Worm (Caenorhabditis elegans): Measurements from ENCODE around the gene Y54G2A.15.

Gene Y54G2A.15

ce11 chrIV:2843882-2844281 lies at the start of gene Y54G2A.15:
Gene Y54G2A.15 (minus strand): TSS chrIV:2843982.
- no peak for TF ChIP-seq unc-42 (tag; optimal IDR thresholded peaks at IDR 0.05)
- TF ChIP-seq unc-86 (tag; optimal IDR thresholded peaks at IDR 0.05): no peak
- TF ChIP-seq ceh-31 (tag; optimal IDR thresholded peaks at IDR 0.05): no peak
- TF ChIP-seq ceh-30 (tag; optimal IDR thresholded peaks at IDR 0.05): no peak
- TF ChIP-seq madf-2 (tag; optimal IDR thresholded peaks at IDR 0.05): no peak
- TF ChIP-seq hlh-8 (tag; optimal IDR thresholded peaks at IDR 0.05): no peak
- no peak for TF ChIP-seq nhr-232 (tag; optimal IDR thresholded peaks at IDR 0.05)
- TF ChIP-seq fkh-10 (GFP tag; optimal IDR thresholded peaks at IDR 0.05): no peak
- TF ChIP-seq C08G9.2 (tag; optimal IDR thresholded peaks at IDR 0.05): no peak
- no peak for TF ChIP-seq nhr-11 (tag; optimal IDR thresholded peaks at IDR 0.05)
- TF ChIP-seq pros-1 (tag; optimal IDR thresholded peaks at IDR 0.05): no peak
- no peak for TF ChIP-seq ceh-14 (tag; optimal IDR thresholded peaks at IDR 0.05)

DNA sequence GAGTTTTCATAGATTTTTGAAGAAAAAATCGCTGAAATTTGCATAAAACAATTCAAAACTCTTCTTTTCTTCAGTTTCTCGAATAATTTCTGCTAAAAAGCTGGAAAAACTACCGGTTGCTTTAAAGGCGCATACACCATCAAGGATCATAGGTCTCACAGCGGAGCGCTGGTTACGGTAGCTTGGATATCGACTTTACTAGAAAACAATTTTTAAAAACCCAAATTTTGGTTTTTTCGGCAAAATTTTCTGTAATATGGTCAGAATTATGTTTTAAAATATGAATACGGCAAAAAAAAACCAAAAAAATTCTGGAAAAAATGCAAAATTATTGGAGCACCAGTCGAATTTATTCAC lies 49.7 kb upstream of the Y54G2A.15 start:
- TF ChIP-seq nfya-1 (tag; optimal IDR thresholded peaks at IDR 0.05) (no peak), ceh-14 (tag; optimal IDR thresholded peaks at IDR 0.05) (no peak), K09A11.1 (tag; optimal IDR thresholded peaks at IDR 0.05; ENCODE audit: insufficient read depth) (no peak), sox-2 (GFP tag; IDR thresholded peaks at IDR 0.05) (no peak), ceh-48 (tag; optimal IDR thresholded peaks at IDR 0.05) (no peak), Y22D7AL.16 (tag; optimal IDR thresholded peaks at IDR 0.05) (no peak), sdc-2 (tag; optimal IDR thresholded peaks at IDR 0.05) (no peak), ahr-1 (tag; optimal IDR thresholded peaks at IDR 0.05) (no peak), lin-11 (tag; optimal IDR thresholded peaks at IDR 0.05) (no peak), ceh-22 (tag; optimal IDR thresholded peaks at IDR 0.05) (no peak), lim-6 (tag; optimal IDR thresholded peaks at IDR 0.05) (no peak)

ce11 chrIV:2892787-2893485 lies 49.2 kb upstream of the Y54G2A.15 start:
- TF ChIP-seq sox-4 (tag; optimal IDR thresholded peaks at IDR 0.05) (no peak), fkh-6 (tag; optimal IDR thresholded peaks at IDR 0.05) (no peak), unc-3 (GFP tag; conservative IDR thresholded peaks at IDR 0.05) (no peak), unc-3 (tag; optimal IDR thresholded peaks at IDR 0.05) (no peak), pros-1 (tag; optimal IDR thresholded peaks at IDR 0.05) (no peak), dmd-4 (tag; optimal IDR thresholded peaks at IDR 0.05; ENCODE audit: borderline replicate concordance) (no peak), unc-42 (tag; optimal IDR thresholded peaks at IDR 0.05) (no peak), pag-3 (tag; optimal IDR thresholded peaks at IDR 0.05; ENCODE audit: borderline replicate concordance) (no peak), C38D4.7 (GFP tag; optimal IDR thresholded peaks at IDR 0.05) (no peak)

- no peak for TF ChIP-seq hlh-15 (tag; optimal IDR thresholded peaks at IDR 0.05)
- no peak for TF ChIP-seq fkh-10 (GFP tag; optimal IDR thresholded peaks at IDR 0.05)
- TF ChIP-seq unc-3 (GFP tag; conservative IDR thresholded peaks at IDR 0.05): no peak
- no peak for TF ChIP-seq unc-3 (tag; optimal IDR thresholded peaks at IDR 0.05)
- no peak for TF ChIP-seq unc-55 (GFP tag; optimal IDR thresholded peaks at IDR 0.05)
- no peak for TF ChIP-seq ref-2 (tag; optimal IDR thresholded peaks at IDR 0.05)
- no peak for TF ChIP-seq pag-3 (tag; optimal IDR thresholded peaks at IDR 0.05; ENCODE audit: borderline replicate concordance)
- TF ChIP-seq ahr-1 (tag; optimal IDR thresholded peaks at IDR 0.05): no peak
- TF ChIP-seq C38D4.7 (GFP tag; optimal IDR thresholded peaks at IDR 0.05): no peak
- no peak for TF ChIP-seq pqm-1 (tag; optimal IDR thresholded peaks at IDR 0.05)
- TF ChIP-seq K02D7.2 (tag; optimal IDR thresholded peaks at IDR 0.05): no peak
- TF ChIP-seq che-1 (tag; optimal IDR thresholded peaks at IDR 0.05): no peak
- TF ChIP-seq pha-2 (tag; optimal IDR thresholded peaks at IDR 0.05): no peak
- no peak for TF ChIP-seq lim-6 (tag; optimal IDR thresholded peaks at IDR 0.05)
- TF ChIP-seq K09A11.1 (tag; optimal IDR thresholded peaks at IDR 0.05; ENCODE audit: insufficient read depth): no peak
- TF ChIP-seq sox-4 (tag; optimal IDR thresholded peaks at IDR 0.05): no peak
- TF ChIP-seq fax-1 (tag; optimal IDR thresholded peaks at IDR 0.05): no peak
Measured at ce11 chrIV:2892395-2892786, 48.6 kb upstream of the Y54G2A.15 start, which contains the start of gene Y54G2A.18. Gene Y54G2A.18 (minus strand): TSS chrIV:2892495.

Measured in whole organism, late embryonic.